Worm (Caenorhabditis elegans) whole organism, L3 larva: ENCODE measurements around the gene fbxa-115.

Experiments
- ama-1 ChIP-seq: fragments of 150-350 bp; optimal IDR thresholded peaks from 2 replicates; lab custom pipeline; 2018
- egl-5 ChIP-seq: fragments of 150-350 bp; optimal IDR thresholded peaks from 2 replicates; lab custom pipeline; 2017; ENCODE audit warnings: missing biosample characterization, missing genetic modification reagents, missing genetic modification characterization, inconsistent platforms
- elt-2 ChIP-seq: sonication (generic microtip); optimal IDR thresholded peaks from 2 replicates; lab custom pipeline; 2016; ENCODE audit warnings: missing genetic modification reagents, mild to moderate bottlenecking, missing genetic modification characterization, missing compliant biosample characterization
- elt-3 ChIP-seq, 3 experiments: fragments of 150-350 bp in 1 of 3; sonication (generic microtip) in 2 of 3; optimal IDR thresholded peaks; 2 replicates in 2 of 3; 4 replicates in 1 of 3; lab custom pipeline; 2014 to 2017; ENCODE audit warnings: missing biosample characterization in 3 of 3, missing genetic modification characterization in 3 of 3
- fkh-2 ChIP-seq: fragments of 150-350 bp; optimal IDR thresholded peaks from 2 replicates; lab custom pipeline; 2014; ENCODE audit warnings: missing biosample characterization, missing genetic modification reagents, missing genetic modification characterization
- jun-1 ChIP-seq: fragments of 150-350 bp; optimal IDR thresholded peaks from 2 replicates; lab custom pipeline; 2014; ENCODE audit warnings: missing biosample characterization, missing genetic modification reagents, missing genetic modification characterization
- mdl-1 ChIP-seq: fragments of 150-350 bp; optimal IDR thresholded peaks from 2 replicates; lab custom pipeline; 2014; ENCODE audit warnings: missing biosample characterization, missing genetic modification characterization
- nfya-1 ChIP-seq: sonication (generic microtip); optimal IDR thresholded peaks from 2 replicates; lab custom pipeline; 2017; ENCODE audit warnings: missing genetic modification characterization, mild to moderate bottlenecking, missing compliant biosample characterization, antibody characterized with exemption, moderate library complexity; ENCODE audit not compliant: insufficient read depth
- nhr-67 ChIP-seq: fragments of 150-350 bp; optimal IDR thresholded peaks from 2 replicates; lab custom pipeline; 2014; ENCODE audit warnings: missing biosample characterization, missing genetic modification characterization
- nhr-76 ChIP-seq: fragments of 150-350 bp; sonication (generic microtip); optimal IDR thresholded peaks from 5 replicates; lab custom pipeline; 2014; ENCODE audit warnings: missing biosample characterization, missing genetic modification characterization
- pqm-1 ChIP-seq: fragments of 150-350 bp; optimal IDR thresholded peaks from 2 replicates; lab custom pipeline; 2017; ENCODE audit warnings: missing biosample characterization, missing genetic modification characterization, inconsistent platforms
- ztf-4 ChIP-seq: fragments of 150-350 bp; optimal IDR thresholded peaks from 2 replicates; lab custom pipeline; 2014; ENCODE audit warnings: missing biosample characterization, missing genetic modification characterization

DNA sequence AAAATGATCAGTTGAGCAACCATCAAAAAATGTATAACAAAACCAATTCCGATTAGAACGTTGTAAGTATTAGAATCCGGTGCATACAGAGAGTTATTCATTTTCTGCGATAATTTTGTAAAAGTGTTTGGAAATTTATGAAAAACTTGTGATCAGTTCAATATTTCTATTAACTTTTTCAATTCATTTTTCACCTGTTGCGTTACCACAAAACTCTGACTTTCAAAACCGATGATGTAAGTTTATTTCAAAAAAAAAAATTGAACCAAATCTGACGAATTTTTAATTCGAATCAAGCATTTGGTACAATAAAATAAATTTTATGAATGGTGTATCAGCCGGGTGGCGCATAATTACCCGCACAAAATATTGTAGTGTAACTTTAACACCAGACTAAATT, 5.4 kb downstream of the fbxa-115 start, which contains the start of gene srz-16:
- no peak for TF ChIP-seq nfya-1
- no peak for TF ChIP-seq nhr-67
- TF ChIP-seq pqm-1, result no peak
- TF ChIP-seq egl-5 (tag; lab: Kevin White, UChicago), result no peak
- no peak for TF ChIP-seq elt-2 (tag; lab: Kevin White, UChicago)
- no peak for TF ChIP-seq ztf-4 (tag; lab: Kevin White, UChicago)
- no peak for TF ChIP-seq jun-1 (tag; lab: Kevin White, UChicago)
- no peak for TF ChIP-seq elt-3 (tag; optimal IDR thresholded peaks at IDR 0.05; lab: Kevin White, UChicago)
- TF ChIP-seq mdl-1, result no peak
- TF ChIP-seq ama-1 (lab: Kevin White, UChicago), result no peak
- no peak for TF ChIP-seq fkh-2 (tag; lab: Kevin White, UChicago)
- no peak for TF ChIP-seq nhr-76 (tag; lab: Kevin White, UChicago)
